Worm (Caenorhabditis elegans) whole organism, L3 larva: Measurements from ENCODE around the gene tofu-6.

Source experiments
- R02D3.7 ChIP-seq: fragments of 150-350 bp; optimal IDR thresholded peaks from 2 replicates; lab custom pipeline; 2014; ENCODE audit warnings: missing biosample characterization, missing genetic modification characterization
- ZK546.5 ChIP-seq: sonication (generic microtip); optimal IDR thresholded peaks from 2 replicates; lab custom pipeline; 2017; ENCODE audit warnings: missing biosample characterization, missing genetic modification characterization
- aly-2 ChIP-seq: fragments of 150-350 bp; optimal IDR thresholded peaks from 2 replicates; lab custom pipeline; 2014; ENCODE audit warnings: missing biosample characterization, missing genetic modification characterization
- ama-1 ChIP-seq: fragments of 150-350 bp; optimal IDR thresholded peaks from 2 replicates; lab custom pipeline; 2018
- ceh-16 ChIP-seq: sonication (generic microtip); optimal IDR thresholded peaks from 2 replicates; lab custom pipeline; 2017; ENCODE audit warnings: missing biosample characterization, missing genetic modification characterization
- ceh-28 ChIP-seq: fragments of 150-350 bp; optimal IDR thresholded peaks from 2 replicates; lab custom pipeline; 2014; ENCODE audit warnings: missing biosample characterization, missing genetic modification reagents, missing genetic modification characterization
- ceh-82 ChIP-seq: fragments of 150-350 bp; optimal IDR thresholded peaks from 2 replicates; lab custom pipeline; 2014; ENCODE audit warnings: missing biosample characterization, missing genetic modification characterization
- ceh-9 ChIP-seq: sonication (generic microtip); optimal IDR thresholded peaks from 2 replicates; lab custom pipeline; 2018; ENCODE audit warnings: missing biosample characterization, missing genetic modification characterization
- daf-12 ChIP-seq: fragments of 150-350 bp; optimal IDR thresholded peaks from 2 replicates; lab custom pipeline; 2014; ENCODE audit warnings: missing biosample characterization, missing genetic modification reagents, missing genetic modification characterization
- egl-27 ChIP-seq: sonication (generic microtip); optimal IDR thresholded peaks from 4 replicates; lab custom pipeline; 2017; ENCODE audit warnings: missing biosample characterization, missing genetic modification reagents, missing genetic modification characterization
- egl-5 ChIP-seq: fragments of 150-350 bp; optimal IDR thresholded peaks from 2 replicates; lab custom pipeline; 2017; ENCODE audit warnings: missing biosample characterization, missing genetic modification reagents, missing genetic modification characterization, inconsistent platforms
- elt-1 ChIP-seq: fragments of 150-350 bp; optimal IDR thresholded peaks from 2 replicates; lab custom pipeline; 2014; ENCODE audit warnings: missing biosample characterization, missing genetic modification characterization
- elt-2 ChIP-seq: sonication (generic microtip); optimal IDR thresholded peaks from 2 replicates; lab custom pipeline; 2016; ENCODE audit warnings: missing genetic modification reagents, mild to moderate bottlenecking, missing genetic modification characterization, missing compliant biosample characterization
- elt-3 ChIP-seq, 3 experiments: fragments of 150-350 bp in 1 of 3; sonication (generic microtip) in 2 of 3; optimal IDR thresholded peaks; 2 replicates in 2 of 3; 4 replicates in 1 of 3; lab custom pipeline; 2014 to 2017; ENCODE audit warnings: missing biosample characterization in 3 of 3, missing genetic modification characterization in 3 of 3
- fkh-10 ChIP-seq: sonication (generic microtip); optimal IDR thresholded peaks from 2 replicates; lab custom pipeline; 2017; ENCODE audit warnings: missing biosample characterization, missing genetic modification reagents, missing genetic modification characterization
- fkh-2 ChIP-seq: fragments of 150-350 bp; optimal IDR thresholded peaks from 2 replicates; lab custom pipeline; 2014; ENCODE audit warnings: missing biosample characterization, missing genetic modification reagents, missing genetic modification characterization
- fos-1 ChIP-seq: fragments of 150-350 bp; optimal IDR thresholded peaks from 2 replicates; lab custom pipeline; 2014; ENCODE audit warnings: missing biosample characterization, missing genetic modification characterization
- hmg-11 ChIP-seq: sonication (generic microtip); optimal IDR thresholded peaks from 2 replicates; lab custom pipeline; 2016; ENCODE audit warnings: missing genetic modification characterization, missing compliant biosample characterization
- jun-1 ChIP-seq: fragments of 150-350 bp; optimal IDR thresholded peaks from 2 replicates; lab custom pipeline; 2014; ENCODE audit warnings: missing biosample characterization, missing genetic modification reagents, missing genetic modification characterization
- lin-15B ChIP-seq: fragments of 150-350 bp; optimal IDR thresholded peaks from 2 replicates; lab custom pipeline; 2014; ENCODE audit warnings: missing biosample characterization, missing genetic modification characterization
- lin-39 ChIP-seq: fragments of 150-350 bp; optimal IDR thresholded peaks from 2 replicates; lab custom pipeline; 2018; ENCODE audit warnings: missing biosample characterization, missing genetic modification reagents, missing genetic modification characterization
- lsy-12 ChIP-seq: sonication (generic microtip); optimal IDR thresholded peaks from 2 replicates; lab custom pipeline; 2016; ENCODE audit warnings: mild to moderate bottlenecking, missing genetic modification characterization, missing compliant biosample characterization
- mdl-1 ChIP-seq: fragments of 150-350 bp; optimal IDR thresholded peaks from 2 replicates; lab custom pipeline; 2014; ENCODE audit warnings: missing biosample characterization, missing genetic modification characterization
- mml-1 ChIP-seq: fragments of 150-350 bp; sonication (generic microtip); optimal IDR thresholded peaks from 3 replicates; lab custom pipeline; 2014; ENCODE audit warnings: missing biosample characterization, missing genetic modification characterization
- nfya-1 ChIP-seq: sonication (generic microtip); optimal IDR thresholded peaks from 2 replicates; lab custom pipeline; 2017; ENCODE audit warnings: missing genetic modification characterization, mild to moderate bottlenecking, missing compliant biosample characterization, antibody characterized with exemption, moderate library complexity; ENCODE audit not compliant: insufficient read depth
- nhr-11 ChIP-seq: fragments of 150-350 bp; optimal IDR thresholded peaks from 2 replicates; lab custom pipeline; 2014; ENCODE audit warnings: missing biosample characterization, missing genetic modification characterization
- nhr-23 ChIP-seq: fragments of 150-350 bp; optimal IDR thresholded peaks from 2 replicates; lab custom pipeline; 2014; ENCODE audit warnings: missing biosample characterization, missing genetic modification reagents, missing genetic modification characterization
- nhr-237 ChIP-seq: fragments of 150-350 bp; optimal IDR thresholded peaks from 2 replicates; lab custom pipeline; 2014; ENCODE audit warnings: missing biosample characterization, missing genetic modification characterization
- nhr-25 ChIP-seq: sonication (generic microtip); optimal IDR thresholded peaks from 2 replicates; lab custom pipeline; 2017; ENCODE audit warnings: missing biosample characterization, missing genetic modification characterization
- nhr-43 ChIP-seq: sonication (generic microtip); optimal IDR thresholded peaks from 2 replicates; lab custom pipeline; 2016; ENCODE audit warnings: mild to moderate bottlenecking, missing genetic modification characterization, missing compliant biosample characterization; ENCODE audit not compliant: poor library complexity, severe bottlenecking
- nhr-67 ChIP-seq: fragments of 150-350 bp; optimal IDR thresholded peaks from 2 replicates; lab custom pipeline; 2014; ENCODE audit warnings: missing biosample characterization, missing genetic modification characterization
- nhr-76 ChIP-seq: fragments of 150-350 bp; sonication (generic microtip); optimal IDR thresholded peaks from 5 replicates; lab custom pipeline; 2014; ENCODE audit warnings: missing biosample characterization, missing genetic modification characterization
- nhr-77 ChIP-seq: fragments of 150-350 bp; optimal IDR thresholded peaks from 2 replicates; lab custom pipeline; 2014; ENCODE audit warnings: missing biosample characterization, missing genetic modification characterization
- pha-4 ChIP-seq: fragments of 150-350 bp; optimal IDR thresholded peaks from 2 replicates; lab custom pipeline; 2014; ENCODE audit warnings: missing biosample characterization, missing genetic modification reagents, missing genetic modification characterization
- pqm-1 ChIP-seq: fragments of 150-350 bp; optimal IDR thresholded peaks from 2 replicates; lab custom pipeline; 2017; ENCODE audit warnings: missing biosample characterization, missing genetic modification characterization, inconsistent platforms
- sea-2 ChIP-seq: fragments of 150-350 bp; sonication (generic microtip); optimal IDR thresholded peaks from 4 replicates; lab custom pipeline; 2014; ENCODE audit warnings: missing biosample characterization, missing genetic modification reagents, missing genetic modification characterization
- skn-1 ChIP-seq: fragments of 150-350 bp; optimal IDR thresholded peaks from 2 replicates; lab custom pipeline; 2014; ENCODE audit warnings: missing biosample characterization, missing genetic modification characterization
- snpc-4 ChIP-seq: fragments of 150-350 bp; optimal IDR thresholded peaks from 2 replicates; lab custom pipeline; 2014; ENCODE audit warnings: missing biosample characterization, missing genetic modification characterization
- tbx-2 ChIP-seq: sonication (generic microtip); optimal IDR thresholded peaks from 2 replicates; lab custom pipeline; 2016; ENCODE audit warnings: mild to moderate bottlenecking, missing genetic modification characterization, missing compliant biosample characterization
- unc-62 ChIP-seq: fragments of 150-350 bp; sonication (generic microtip); optimal IDR thresholded peaks from 4 replicates; lab custom pipeline; 2014; ENCODE audit warnings: missing biosample characterization, missing genetic modification reagents, missing genetic modification characterization
- zag-1 ChIP-seq: fragments of 150-350 bp; optimal IDR thresholded peaks from 2 replicates; lab custom pipeline; 2014; ENCODE audit warnings: missing biosample characterization, missing genetic modification characterization
- ztf-11 ChIP-seq: fragments of 150-350 bp; optimal IDR thresholded peaks from 2 replicates; lab custom pipeline; 2014; ENCODE audit warnings: missing biosample characterization, missing genetic modification characterization

The tofu-6 gene

ce11 chrII:5379614-5380077, 41.4 kb upstream of the tofu-6 start, which contains the start of gene pkc-3 (continued):
- TF ChIP-seq mml-1 (tag; lab: Kevin White, UChicago) (no peak), nhr-76 (tag; lab: Kevin White, UChicago) (no peak), nhr-23 (tag; lab: Kevin White, UChicago) (peak; percentile 89), ZK546.5 (no peak), zag-1 (no peak)

ce11 chrII:5384282-5384681, 36.8 kb upstream of the tofu-6 start:
- TF ChIP-seq jun-1 (no peak), nhr-43 (peak; percentile 8), nhr-23 (tag; lab: Kevin White, UChicago) (peak; percentile 0)

DNA sequence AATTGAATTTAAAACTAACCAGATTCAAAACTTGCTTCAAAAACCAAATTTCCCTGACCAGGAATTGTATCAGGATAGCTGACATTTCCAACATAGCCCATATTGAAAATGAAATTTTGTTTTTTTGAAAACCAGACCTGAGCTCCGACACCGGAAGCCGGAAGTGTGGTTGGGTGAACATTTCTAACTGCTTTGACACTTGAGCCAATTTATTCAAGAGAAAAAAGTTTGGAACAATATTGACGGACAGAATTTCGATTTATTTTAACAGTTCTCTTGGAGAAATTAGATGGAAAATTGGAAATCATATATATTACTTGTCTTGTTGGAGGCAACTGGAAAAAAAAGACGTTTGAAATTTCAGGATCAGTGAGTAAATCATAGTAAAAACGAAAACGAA, 33.8 kb upstream of the tofu-6 start, which contains the start of gene ccpp-6:
Gene ccpp-6, minus strand, starts transcription at position 101 of the 400 bp plus-strand sequence.
- TF ChIP-seq elt-2 (peak; percentile 3), elt-3 (tag; optimal IDR thresholded peaks at IDR 0.05; lab: Kevin White, UChicago) (no peak)
- TF ChIP-seq, all 47 proteins: peak for 1

- no peak for TF ChIP-seq pqm-1 (tag; lab: Kevin White, UChicago)
- no peak for TF ChIP-seq unc-62 (GFP tag; lab: Kevin White, UChicago)
- no peak for TF ChIP-seq pha-4 (tag; lab: Kevin White, UChicago)
- TF ChIP-seq ztf-11 (tag; lab: Kevin White, UChicago), result no peak
- TF ChIP-seq lsy-12 (tag; lab: Kevin White, UChicago), result no peak
- TF ChIP-seq skn-1 (tag; lab: Kevin White, UChicago), result no peak
Observed at ce11 chrII:5388786-5389421, 32.1 kb upstream of the tofu-6 start, which contains the start of gene rsp-4. Gene rsp-4, minus strand, starts transcription at chrII:5388836.

- TF ChIP-seq elt-2, result peak; percentile 79
- TF ChIP-seq nhr-43, result peak; percentile 86
- no peak for TF ChIP-seq ZK546.5
- TF ChIP-seq fos-1, result no peak
- peak; percentile 73 for TF ChIP-seq ama-1 (lab: Kevin White, UChicago)
- TF ChIP-seq jun-1, result peak; percentile 71
- TF ChIP-seq lin-39 (tag; lab: Kevin White, UChicago), result peak; percentile 79
- no peak for TF ChIP-seq fkh-10 (GFP tag; lab: Kevin White, UChicago)
- peak; percentile 11 for TF ChIP-seq ceh-82 (tag; lab: Kevin White, UChicago)
- TF ChIP-seq ztf-11 (tag; lab: Kevin White, UChicago), result no peak
- TF ChIP-seq mml-1 (tag; lab: Kevin White, UChicago), result no peak
- peak; percentile 82 for TF ChIP-seq nfya-1 (tag; lab: Kevin White, UChicago)
- TF ChIP-seq ceh-9 (tag; lab: Kevin White, UChicago), result no peak
- TF ChIP-seq tbx-2 (tag; lab: Kevin White, UChicago), result peak; percentile 66
- TF ChIP-seq nhr-67, result no peak
- peak; percentile 51 for TF ChIP-seq hmg-11 (tag; lab: Kevin White, UChicago)
- TF ChIP-seq zag-1, result no peak
- peak; percentile 26 for TF ChIP-seq lsy-12 (tag; lab: Kevin White, UChicago)
- peak; percentile 75 for TF ChIP-seq lin-15B (tag; lab: Kevin White, UChicago)
- no peak for TF ChIP-seq nhr-237 (tag; lab: Kevin White, UChicago)
- no peak for TF ChIP-seq nhr-11
- peak; percentile 61 for TF ChIP-seq R02D3.7 (tag; lab: Kevin White, UChicago)
- peak; percentile 75 for TF ChIP-seq snpc-4
- no peak for TF ChIP-seq egl-27
- no peak for TF ChIP-seq mdl-1
- TF ChIP-seq aly-2 (tag; lab: Kevin White, UChicago), result peak; percentile 5
- TF ChIP-seq unc-62 (GFP tag; lab: Kevin White, UChicago), result no peak
- peak; percentile 57 for TF ChIP-seq skn-1 (tag; lab: Kevin White, UChicago)
- TF ChIP-seq ceh-16 (tag; lab: Kevin White, UChicago), result no peak
- TF ChIP-seq egl-5 (tag; lab: Kevin White, UChicago), result peak; percentile 64
- peak; percentile 92 for TF ChIP-seq nhr-23 (tag; lab: Kevin White, UChicago)
- TF ChIP-seq nhr-77 (tag; lab: Kevin White, UChicago), result no peak
- TF ChIP-seq elt-1 (tag; lab: Kevin White, UChicago), result no peak
- no peak for TF ChIP-seq daf-12 (tag; lab: Kevin White, UChicago)
- TF ChIP-seq nhr-25 (tag; lab: Kevin White, UChicago), result peak; percentile 92
- peak; percentile 90 for TF ChIP-seq pha-4 (tag; lab: Kevin White, UChicago)
- no peak for TF ChIP-seq fkh-2 (tag; lab: Kevin White, UChicago)
- no peak for TF ChIP-seq sea-2 (GFP tag; lab: Kevin White, UChicago)
- no peak for TF ChIP-seq nhr-76 (tag; lab: Kevin White, UChicago)
- TF ChIP-seq ceh-28 (tag; lab: Kevin White, UChicago), result peak; percentile 55
Observed at ce11 chrII:5389831-5390323, 31.2 kb upstream of the tofu-6 start, which contains the start of gene ndx-6. Gene ndx-6, minus strand, starts transcription at chrII:5389881.
